Worm (Caenorhabditis elegans) whole organism, L2 larva: ENCODE results near the gene hsp-16.41.

Source experiments
- C34F6.9 ChIP-seq: fragments of 150-350 bp; optimal IDR thresholded peaks from 2 replicates; lab custom pipeline; 2014; ENCODE audit warnings: missing biosample characterization, missing genetic modification characterization
- F13H6.1 ChIP-seq: sonication (generic microtip); optimal IDR thresholded peaks from 2 replicates; lab custom pipeline; 2016; ENCODE audit warnings: missing genetic modification characterization, missing compliant biosample characterization
- R02D3.7 ChIP-seq: fragments of 150-350 bp; optimal IDR thresholded peaks from 2 replicates; lab custom pipeline; 2014; ENCODE audit warnings: missing biosample characterization, missing genetic modification characterization
- alr-1 ChIP-seq: fragments of 150-350 bp; optimal IDR thresholded peaks from 2 replicates; lab custom pipeline; 2014; ENCODE audit warnings: missing biosample characterization, missing genetic modification characterization
- aly-2 ChIP-seq: fragments of 150-350 bp; optimal IDR thresholded peaks from 2 replicates; lab custom pipeline; 2014; ENCODE audit warnings: missing biosample characterization, missing genetic modification characterization
- ama-1 ChIP-seq: fragments of 150-350 bp; optimal IDR thresholded peaks from 2 replicates; lab custom pipeline; 2018; ENCODE audit warnings: inconsistent platforms
- blmp-1 ChIP-seq: sonication (generic microtip); optimal IDR thresholded peaks from 2 replicates; lab custom pipeline; 2017; ENCODE audit warnings: missing genetic modification characterization, mild to moderate bottlenecking, missing compliant biosample characterization, antibody characterized with exemption, moderate library complexity; ENCODE audit not compliant: insufficient read depth
- crh-2 ChIP-seq: sonication (generic microtip); optimal IDR thresholded peaks from 2 replicates; lab custom pipeline; 2017; ENCODE audit warnings: missing biosample characterization, missing genetic modification characterization
- dmd-4 ChIP-seq: sonication (generic microtip); optimal IDR thresholded peaks from 2 replicates; lab custom pipeline; 2017; ENCODE audit warnings: missing biosample characterization, missing genetic modification characterization
- egl-27 ChIP-seq: sonication (generic microtip); optimal IDR thresholded peaks from 3 replicates; lab custom pipeline; 2017; ENCODE audit warnings: missing biosample characterization, missing genetic modification reagents, missing genetic modification characterization
- elt-1 ChIP-seq: fragments of 150-350 bp; optimal IDR thresholded peaks from 2 replicates; lab custom pipeline; 2014; ENCODE audit warnings: missing biosample characterization, missing genetic modification characterization
- elt-3 ChIP-seq: sonication (generic microtip); optimal IDR thresholded peaks from 2 replicates; lab custom pipeline; 2017; ENCODE audit warnings: missing biosample characterization, missing genetic modification characterization
- fos-1 ChIP-seq: fragments of 150-350 bp; optimal IDR thresholded peaks from 2 replicates; lab custom pipeline; 2014; ENCODE audit warnings: missing biosample characterization, missing genetic modification characterization
- gmeb-1 ChIP-seq: fragments of 150-350 bp; optimal IDR thresholded peaks from 2 replicates; lab custom pipeline; 2014; ENCODE audit warnings: missing biosample characterization, missing genetic modification characterization
- lin-11 ChIP-seq: fragments of 150-350 bp; sonication (generic microtip); optimal IDR thresholded peaks from 2 replicates; lab custom pipeline; 2014; ENCODE audit warnings: missing biosample characterization, missing genetic modification characterization, inconsistent platforms, mixed read lengths
- lin-39 ChIP-seq: fragments of 150-350 bp; optimal IDR thresholded peaks from 2 replicates; lab custom pipeline; 2014; ENCODE audit warnings: missing biosample characterization, missing genetic modification reagents, missing genetic modification characterization
- lsy-2 ChIP-seq, 2 experiments: fragments of 150-350 bp in 1 of 2; sonication (generic microtip) in 1 of 2; optimal IDR thresholded peaks; 2 replicates each; lab custom pipeline; 2014 to 2017; ENCODE audit warnings: missing biosample characterization in 2 of 2, missing genetic modification characterization in 2 of 2
- mab-5 ChIP-seq: fragments of 150-350 bp; optimal IDR thresholded peaks from 2 replicates; lab custom pipeline; 2014; ENCODE audit warnings: missing biosample characterization, missing genetic modification characterization
- mbf-1 ChIP-seq: sonication (generic microtip); optimal IDR thresholded peaks from 2 replicates; lab custom pipeline; 2017; ENCODE audit warnings: missing biosample characterization, missing genetic modification characterization
- nhr-10 ChIP-seq: sonication (generic microtip); optimal IDR thresholded peaks from 2 replicates; lab custom pipeline; 2017; ENCODE audit warnings: missing biosample characterization, missing genetic modification characterization
- nhr-11 ChIP-seq: fragments of 150-350 bp; optimal IDR thresholded peaks from 2 replicates; lab custom pipeline; 2014; ENCODE audit warnings: missing biosample characterization, missing genetic modification characterization
- nhr-21 ChIP-seq: fragments of 150-350 bp; optimal IDR thresholded peaks from 2 replicates; lab custom pipeline; 2014; ENCODE audit warnings: missing biosample characterization, missing genetic modification characterization
- nhr-23 ChIP-seq: fragments of 150-350 bp; optimal IDR thresholded peaks from 2 replicates; lab custom pipeline; 2014; ENCODE audit warnings: missing biosample characterization, missing genetic modification reagents, missing genetic modification characterization
- nhr-237 ChIP-seq: fragments of 150-350 bp; optimal IDR thresholded peaks from 2 replicates; lab custom pipeline; 2014; ENCODE audit warnings: missing biosample characterization, missing genetic modification characterization
- nhr-25 ChIP-seq: fragments of 150-350 bp; sonication (generic microtip); optimal IDR thresholded peaks from 3 replicates; lab custom pipeline; 2014; ENCODE audit warnings: missing biosample characterization, missing genetic modification characterization
- nhr-6 ChIP-seq: fragments of 150-350 bp; optimal IDR thresholded peaks from 2 replicates; lab custom pipeline; 2014; ENCODE audit warnings: missing biosample characterization, missing genetic modification characterization
- nhr-77 ChIP-seq: fragments of 150-350 bp; optimal IDR thresholded peaks from 2 replicates; lab custom pipeline; 2014; ENCODE audit warnings: missing biosample characterization, missing genetic modification characterization
- peb-1 ChIP-seq: fragments of 150-350 bp; optimal IDR thresholded peaks from 2 replicates; lab custom pipeline; 2014; ENCODE audit warnings: missing biosample characterization, missing genetic modification characterization
- sma-3 ChIP-seq: sonication (generic microtip); optimal IDR thresholded peaks from 2 replicates; lab custom pipeline; 2016; ENCODE audit warnings: missing genetic modification reagents, missing genetic modification characterization, missing compliant biosample characterization
- sma-9 ChIP-seq, 2 experiments: fragments of 150-350 bp in 1 of 2; sonication (generic microtip) in 1 of 2; optimal IDR thresholded peaks; 2 replicates each; lab custom pipeline; 2014 to 2016; ENCODE audit warnings: missing genetic modification characterization in 2 of 2, mild to moderate bottlenecking in 1 of 2, missing biosample characterization in 1 of 2, missing compliant biosample characterization in 1 of 2, missing genetic modification reagents in 1 of 2, moderate library complexity in 1 of 2
- unc-55 ChIP-seq: fragments of 150-350 bp; sonication (generic microtip); optimal IDR thresholded peaks from 3 replicates; lab custom pipeline; 2014; ENCODE audit warnings: missing biosample characterization, missing genetic modification reagents, missing genetic modification characterization
- unc-62 ChIP-seq: fragments of 150-350 bp; optimal IDR thresholded peaks from 2 replicates; lab custom pipeline; 2014; ENCODE audit warnings: missing biosample characterization, missing genetic modification reagents, missing genetic modification characterization
- ztf-11 ChIP-seq: sonication (generic microtip); optimal IDR thresholded peaks from 2 replicates; lab custom pipeline; 2017; ENCODE audit warnings: missing biosample characterization, missing genetic modification characterization
- ztf-4 ChIP-seq: fragments of 150-350 bp; optimal IDR thresholded peaks from 2 replicates; lab custom pipeline; 2014; ENCODE audit warnings: missing biosample characterization, missing genetic modification characterization

hsp-16.41 gene

DNA sequence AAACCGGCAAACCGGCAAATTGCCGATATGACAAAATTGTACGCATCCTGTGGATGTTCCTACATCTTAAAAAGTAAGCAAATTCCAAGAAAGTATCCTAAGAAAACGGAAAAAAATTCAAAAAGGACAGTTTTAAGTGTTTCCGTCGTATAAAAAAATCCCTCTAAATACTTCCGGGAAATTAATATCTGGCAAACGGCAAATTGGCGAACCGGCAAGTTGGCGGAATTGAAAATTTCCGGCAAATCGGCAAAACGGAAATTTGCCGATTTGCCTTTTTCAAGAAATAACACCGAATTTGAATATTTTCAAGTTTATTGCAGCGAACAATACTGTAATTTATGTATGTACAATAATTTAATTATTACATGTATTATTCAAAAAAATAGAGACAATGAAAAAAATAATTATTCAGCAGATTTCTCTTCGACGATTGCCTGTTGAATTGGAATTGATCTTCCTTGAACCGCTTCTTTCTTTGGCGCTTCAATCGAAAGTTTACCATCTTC, 890 bp upstream of the hsp-16.41 start:
- TF ChIP-seq lin-39 (tag; lab: Kevin White, UChicago), result no peak
- TF ChIP-seq C34F6.9, result peak; percentile 61
- no peak for TF ChIP-seq dmd-4 (tag; lab: Kevin White, UChicago)
- TF ChIP-seq alr-1 (tag; lab: Kevin White, UChicago), result no peak
- no peak for TF ChIP-seq R02D3.7 (tag; lab: Kevin White, UChicago)
- no peak for TF ChIP-seq elt-3
- TF ChIP-seq nhr-77, result no peak
- no peak for TF ChIP-seq unc-55
- TF ChIP-seq lin-11, result no peak
- TF ChIP-seq ama-1 (lab: Kevin White, UChicago), result peak; percentile 83
- no peak for TF ChIP-seq gmeb-1 (tag; lab: Kevin White, UChicago)
- no peak for TF ChIP-seq sma-3 (GFP tag; lab: Kevin White, UChicago)
- TF ChIP-seq ztf-4 (tag; lab: Kevin White, UChicago), result peak; percentile 1
- TF ChIP-seq peb-1 (tag; lab: Kevin White, UChicago), result no peak
- TF ChIP-seq nhr-237 (tag; lab: Kevin White, UChicago), result no peak
- no peak for TF ChIP-seq unc-62
- no peak for TF ChIP-seq mbf-1 (tag; lab: Kevin White, UChicago)
- no peak for TF ChIP-seq mab-5 (tag; lab: Kevin White, UChicago)
- TF ChIP-seq egl-27 (tag; lab: Kevin White, UChicago), result no peak
- no peak for TF ChIP-seq aly-2 (tag; lab: Kevin White, UChicago)
- no peak for TF ChIP-seq nhr-21 (tag; lab: Kevin White, UChicago)
- no peak for TF ChIP-seq lsy-2 (tag; optimal IDR thresholded peaks at IDR 0.05; lab: Kevin White, UChicago)
- TF ChIP-seq ztf-11, result no peak
- TF ChIP-seq nhr-11 (tag; lab: Kevin White, UChicago), result no peak
- no peak for TF ChIP-seq sma-9 (GFP tag; optimal IDR thresholded peaks at IDR 0.05; lab: Kevin White, UChicago)
- TF ChIP-seq sma-9 (tag; optimal IDR thresholded peaks at IDR 0.05; lab: Kevin White, UChicago), result no peak
- no peak for TF ChIP-seq nhr-10
- no peak for TF ChIP-seq F13H6.1 (tag; lab: Kevin White, UChicago)

DNA sequence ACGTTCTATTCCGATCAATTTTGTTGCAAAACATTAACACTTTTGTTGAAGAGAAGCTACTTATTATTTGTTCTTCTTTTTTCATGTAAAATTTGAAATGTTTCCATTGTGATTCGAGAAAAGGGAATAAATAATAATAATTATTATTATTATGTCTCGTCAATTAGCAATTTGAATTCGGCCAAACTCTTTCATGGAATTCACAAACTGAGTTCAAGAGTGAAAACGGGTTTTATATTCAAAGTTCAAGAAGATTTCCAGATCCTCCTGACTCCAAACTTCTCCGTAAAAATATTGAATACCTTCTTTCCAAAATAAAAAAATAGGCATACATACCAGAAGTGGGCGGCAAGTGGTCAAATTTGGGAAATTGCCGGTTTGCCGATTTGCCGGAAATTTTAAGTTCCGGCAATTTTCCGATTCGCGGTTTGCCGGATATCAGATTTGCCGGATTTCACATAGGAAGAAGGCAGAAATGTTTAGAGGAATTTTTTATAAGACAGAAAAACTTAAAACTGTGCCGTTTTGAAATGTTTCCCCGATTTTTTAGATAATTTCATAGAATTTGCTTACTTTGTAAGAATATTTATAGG, 842 bp downstream of the hsp-16.41 start:
- TF ChIP-seq C34F6.9, result peak; percentile 70
- TF ChIP-seq crh-2 (tag; lab: Kevin White, UChicago), result peak; percentile 26
- no peak for TF ChIP-seq nhr-6
- TF ChIP-seq lsy-2 (tag; optimal IDR thresholded peaks at IDR 0.05; lab: Kevin White, UChicago), result no peak
- no peak for TF ChIP-seq blmp-1 (tag; lab: Kevin White, UChicago)
- TF ChIP-seq R02D3.7 (tag; lab: Kevin White, UChicago), result no peak
- peak; percentile 82 for TF ChIP-seq ama-1 (lab: Kevin White, UChicago)
- peak; percentile 21 for TF ChIP-seq ztf-4 (tag; lab: Kevin White, UChicago)
- no peak for TF ChIP-seq lin-11
- TF ChIP-seq, all 48 proteins: peak for 4

DNA sequence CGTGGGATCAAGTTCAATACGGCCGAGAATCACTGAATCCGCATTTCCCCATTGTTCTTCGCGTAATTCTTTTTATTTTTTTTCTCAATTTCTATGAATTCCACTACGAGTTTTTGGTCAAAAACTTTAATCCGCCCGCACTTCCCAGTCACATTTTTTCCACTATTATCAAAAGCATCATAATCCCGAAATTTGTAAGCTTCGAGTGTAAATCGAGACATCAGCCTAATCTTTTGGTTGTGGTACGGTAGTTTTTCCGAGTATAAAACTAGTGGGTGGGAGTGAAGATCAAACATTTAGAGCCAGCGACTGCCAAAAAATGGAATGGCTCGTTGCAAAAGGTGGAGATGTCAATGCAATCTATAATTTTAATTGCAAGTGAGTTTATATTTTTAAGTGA, 2.2 kb downstream of the hsp-16.41 start, which contains the start of gene srt-42:
srt-42 (plus strand) TSS at position 301 of the 400 bp plus-strand sequence.
- TF ChIP-seq elt-3 (no peak), nhr-25 (tag; lab: Kevin White, UChicago) (no peak), blmp-1 (tag; lab: Kevin White, UChicago) (no peak), R02D3.7 (tag; lab: Kevin White, UChicago) (no peak), nhr-23 (tag; lab: Kevin White, UChicago) (no peak), sma-9 (GFP tag; optimal IDR thresholded peaks at IDR 0.05; lab: Kevin White, UChicago) (no peak), sma-9 (tag; optimal IDR thresholded peaks at IDR 0.05; lab: Kevin White, UChicago) (no peak), fos-1 (tag; lab: Kevin White, UChicago) (no peak), dmd-4 (tag; lab: Kevin White, UChicago) (no peak), unc-55 (no peak)

DNA sequence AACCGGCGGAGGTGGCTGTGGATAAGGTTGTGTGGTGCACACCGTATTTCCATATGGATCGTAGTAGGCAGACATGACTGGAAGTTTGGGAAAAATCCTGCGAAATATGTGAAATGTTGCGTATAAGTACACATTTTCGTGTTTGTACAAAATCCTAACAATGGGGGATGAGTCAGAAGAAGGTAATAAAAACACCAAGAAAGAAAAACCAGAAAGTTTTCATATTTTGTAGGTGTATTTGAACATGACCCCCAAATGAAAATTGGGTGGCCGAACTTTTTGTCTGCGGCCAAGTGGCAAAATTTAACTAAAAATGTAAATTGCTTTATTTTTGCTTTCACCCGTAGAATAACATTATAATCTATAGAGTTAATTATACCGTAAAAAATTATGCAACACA, 6.1 kb downstream of the hsp-16.41 start, which contains the start of gene Y46H3A.4:
Y46H3A.4 (minus strand) TSS at position 101 of the 400 bp plus-strand sequence.
- TF ChIP-seq C34F6.9 (no peak), elt-1 (no peak), nhr-77 (no peak)
